Fruit fly (Drosophila melanogaster) Kc167 (cell line): ENCODE results near the gene Hecw.

Source experiments
- Myc ChIP-seq: fragments of >200 bp; optimal IDR thresholded peaks from 2 replicates; lab custom pipeline; 2017; ENCODE audit warnings: missing external identifiers
- ttk ChIP-seq: sonication (Bioruptor generic); optimal IDR thresholded peaks from 2 replicates; lab custom pipeline; 2017; ENCODE audit warnings: missing external identifiers

- TF ChIP-seq ttk (lab: Kevin White, UChicago), result no peak
- no peak for TF ChIP-seq Myc (lab: Kevin White, UChicago)
These were observed 25.2 kb upstream of the Hecw start for dm6 chrX:9583440-9584103.
